Fruit fly (Drosophila melanogaster) whole organism, embryonic: ENCODE results near the gene CG42512.

Experiments
- Atf6 ChIP-seq: fragments of 200-800 bp; sonication (Bioruptor generic); IDR thresholded peaks from 2 replicates; pipeline ENCODE4 v1.3.6; 2022; ENCODE audit warnings: missing biosample characterization, missing genetic modification characterization
- Blimp-1 ChIP-seq: fragments of 200-800 bp; sonication (Bioruptor generic); optimal IDR thresholded peaks from 3 replicates; lab custom pipeline; 2018; ENCODE audit warnings: missing biosample characterization, missing genetic modification characterization, mild to moderate bottlenecking, moderate library complexity, missing genetic modification reagents
- CG11247 ChIP-seq: fragments of 200-800 bp; sonication (Bioruptor generic); IDR thresholded peaks from 2 replicates; pipeline ENCODE4 v1.3.6; 2022; ENCODE audit warnings: missing biosample characterization, missing genetic modification characterization
- CG11696 ChIP-seq: fragments of 200-800 bp; sonication (Bioruptor generic); IDR thresholded peaks from 2 replicates; pipeline ENCODE4 v1.3.6; 2022; ENCODE audit warnings: missing biosample characterization, missing genetic modification characterization
- CG12299 ChIP-seq: fragments of 200-800 bp; sonication (Bioruptor generic); optimal IDR thresholded peaks from 2 replicates; lab custom pipeline; 2018; ENCODE audit warnings: missing biosample characterization, mild to moderate bottlenecking, missing genetic modification characterization
- CG1233 ChIP-seq: fragments of 200-800 bp; sonication (Bioruptor generic); optimal IDR thresholded peaks from 4 replicates; lab custom pipeline; 2018; ENCODE audit warnings: missing biosample characterization, mild to moderate bottlenecking, missing genetic modification characterization
- CG14710 ChIP-seq: fragments of 200-800 bp; sonication (Bioruptor generic); optimal IDR thresholded peaks from 3 replicates; lab custom pipeline; 2019; ENCODE audit warnings: missing biosample characterization, mild to moderate bottlenecking, missing genetic modification characterization, moderate library complexity
- CG14860 ChIP-seq: fragments of 200-800 bp; sonication (Bioruptor generic); IDR thresholded peaks from 3 replicates; pipeline ENCODE4 v1.3.6; 2022; ENCODE audit warnings: missing biosample characterization, missing genetic modification characterization; ENCODE audit not compliant: partially characterized antibody
- CG15269 ChIP-seq: fragments of 200-800 bp; sonication (Bioruptor generic); optimal IDR thresholded peaks from 2 replicates; lab custom pipeline; 2018; ENCODE audit warnings: missing biosample characterization, mild to moderate bottlenecking, missing genetic modification characterization, moderate library complexity
- CG17361 ChIP-seq: fragments of 200-800 bp; sonication (Bioruptor generic); IDR thresholded peaks from 3 replicates; pipeline ENCODE4 v1.3.6; 2022; ENCODE audit warnings: missing biosample characterization, missing genetic modification characterization
- CG1792 ChIP-seq: fragments of 200-800 bp; sonication (Bioruptor generic); optimal IDR thresholded peaks from 2 replicates; lab custom pipeline; 2016; ENCODE audit warnings: missing biosample characterization, missing genetic modification characterization
- CG30403 ChIP-seq: fragments of 200-800 bp; sonication (Bioruptor generic); optimal IDR thresholded peaks from 3 replicates; lab custom pipeline; 2016; ENCODE audit warnings: missing biosample characterization, missing genetic modification characterization
- CG31224 ChIP-seq: fragments of 200-800 bp; sonication (Bioruptor generic); IDR thresholded peaks from 2 replicates; pipeline ENCODE4 v1.3.6; 2022; ENCODE audit warnings: missing biosample characterization, missing genetic modification characterization
- CG31441 ChIP-seq: fragments of 200-800 bp; sonication (Bioruptor generic); IDR thresholded peaks from 2 replicates; pipeline ENCODE4 v1.3.6; 2022; ENCODE audit warnings: missing biosample characterization, missing genetic modification characterization
- CG4328 ChIP-seq: fragments of 200-800 bp; sonication (Bioruptor generic); optimal IDR thresholded peaks from 3 replicates; lab custom pipeline; 2017; ENCODE audit warnings: missing biosample characterization, missing genetic modification reagents, missing genetic modification characterization
- CG4404 ChIP-seq: fragments of 200-800 bp; sonication (Bioruptor generic); IDR thresholded peaks from 2 replicates; pipeline ENCODE4 v1.3.6; 2022; ENCODE audit warnings: missing biosample characterization, missing genetic modification characterization
- CG4707 ChIP-seq: fragments of 200-800 bp; sonication (Bioruptor generic); optimal IDR thresholded peaks from 2 replicates; lab custom pipeline; 2018; ENCODE audit warnings: missing biosample characterization, mild to moderate bottlenecking, missing genetic modification characterization, moderate library complexity
- CG6175 ChIP-seq: fragments of 200-800 bp; sonication (Bioruptor generic); IDR thresholded peaks from 3 replicates; pipeline ENCODE4 v1.3.6; 2022; ENCODE audit warnings: missing biosample characterization, missing genetic modification characterization
- CG6854 ChIP-seq: fragments of 200-800 bp; sonication (Bioruptor generic); optimal IDR thresholded peaks from 3 replicates; lab custom pipeline; 2017; ENCODE audit warnings: missing biosample characterization, mild to moderate bottlenecking, missing genetic modification characterization
- CG7556 ChIP-seq: fragments of 200-800 bp; sonication (Bioruptor generic); optimal IDR thresholded peaks from 2 replicates; lab custom pipeline; 2017; ENCODE audit warnings: missing biosample characterization, mild to moderate bottlenecking, missing genetic modification characterization
- CG8089 ChIP-seq: fragments of 200-800 bp; sonication (Bioruptor generic); optimal IDR thresholded peaks from 3 replicates; lab custom pipeline; 2016; ENCODE audit warnings: missing biosample characterization, missing genetic modification characterization
- CG8944 ChIP-seq: fragments of 200-800 bp; sonication (Bioruptor generic); optimal IDR thresholded peaks from 3 replicates; lab custom pipeline; 2016; ENCODE audit warnings: missing biosample characterization, missing genetic modification characterization
- CG9215 ChIP-seq: fragments of 200-800 bp; sonication (Bioruptor generic); IDR thresholded peaks from 2 replicates; pipeline ENCODE4 v1.3.6; 2022; ENCODE audit warnings: missing biosample characterization, missing genetic modification characterization
- Camta ChIP-seq: fragments of 200-800 bp; sonication (Bioruptor generic); optimal IDR thresholded peaks from 2 replicates; lab custom pipeline; 2016; ENCODE audit warnings: missing biosample characterization, missing genetic modification characterization
- Dbx ChIP-seq: fragments of 200-800 bp; sonication (Bioruptor generic); IDR thresholded peaks from 3 replicates; pipeline ENCODE4 v1.3.6; 2022; ENCODE audit warnings: missing biosample characterization, missing genetic modification characterization
- Dfd ChIP-seq, 2 experiments: fragments of >200 bp; optimal IDR thresholded peaks; 2 replicates each; lab custom pipeline; 2017; ENCODE audit warnings: missing biosample characterization in 2 of 2, missing genetic modification characterization in 2 of 2
- Doc3 ChIP-seq: fragments of 200-800 bp; sonication (Bioruptor generic); IDR thresholded peaks from 3 replicates; pipeline ENCODE4 v1.3.6; 2022; ENCODE audit warnings: missing biosample characterization, missing genetic modification characterization; ENCODE audit not compliant: partially characterized antibody
- Drgx ChIP-seq: fragments of 200-800 bp; sonication (Bioruptor generic); IDR thresholded peaks from 2 replicates; pipeline ENCODE4 v1.3.6; 2022; ENCODE audit warnings: missing biosample characterization, missing genetic modification characterization
- Fer1 ChIP-seq: fragments of 200-800 bp; sonication (Bioruptor generic); optimal IDR thresholded peaks from 2 replicates; lab custom pipeline; 2017; ENCODE audit warnings: missing biosample characterization, mild to moderate bottlenecking, missing genetic modification characterization
- GATAe ChIP-seq: fragments of 200-800 bp; sonication (Bioruptor generic); conservative IDR thresholded peaks from 2 replicates; pipeline ENCODE4 v1.3.6; 2022; ENCODE audit warnings: missing biosample characterization, missing genetic modification characterization
- Gug ChIP-seq: fragments of 200-800 bp; sonication (Bioruptor generic); IDR thresholded peaks from 4 replicates; pipeline ENCODE4 v1.3.6; 2022; ENCODE audit warnings: missing biosample characterization, missing genetic modification characterization
- H2.0 ChIP-seq: fragments of 200-800 bp; sonication (Bioruptor generic); IDR thresholded peaks from 2 replicates; pipeline ENCODE4 v1.3.6; 2022; ENCODE audit warnings: missing biosample characterization, missing genetic modification characterization
- Hr39 ChIP-seq: fragments of >200 bp; optimal IDR thresholded peaks from 2 replicates; lab custom pipeline; 2017
- MESR4 ChIP-seq: fragments of 200-800 bp; sonication (Bioruptor generic); optimal IDR thresholded peaks from 2 replicates; lab custom pipeline; 2018; ENCODE audit warnings: missing biosample characterization, mild to moderate bottlenecking, missing genetic modification characterization, moderate library complexity
- Max ChIP-seq: fragments of 200-800 bp; sonication (Bioruptor generic); optimal IDR thresholded peaks from 2 replicates; lab custom pipeline; 2016; ENCODE audit warnings: missing biosample characterization, mild to moderate bottlenecking, missing genetic modification characterization
- Neu2 ChIP-seq: fragments of 200-800 bp; sonication (Bioruptor generic); optimal IDR thresholded peaks from 3 replicates; lab custom pipeline; 2016; ENCODE audit warnings: missing biosample characterization, missing genetic modification characterization, borderline replicate concordance
- Oaz ChIP-seq: fragments of 200-800 bp; sonication (Bioruptor generic); IDR thresholded peaks from 2 replicates; pipeline ENCODE4 v1.3.6; 2022; ENCODE audit warnings: missing biosample characterization, missing genetic modification characterization
- Tbp ChIP-seq: fragments of >200 bp; optimal IDR thresholded peaks from 2 replicates; lab custom pipeline; 2018; ENCODE audit warnings: missing biosample characterization, missing genetic modification characterization
- Trl ChIP-seq, 3 experiments: fragments of >200 bp in 2 of 3; fragments of 200-800 bp in 1 of 3; sonication (Bioruptor generic) in 1 of 3; optimal IDR thresholded peaks; 2 replicates in 1 of 3; 3 replicates in 2 of 3; lab custom pipeline; 2016 to 2017; ENCODE audit warnings: missing biosample characterization in 1 of 3, missing genetic modification characterization in 1 of 3
- abd-A ChIP-seq: fragments of 200-800 bp; sonication (Bioruptor generic); optimal IDR thresholded peaks from 3 replicates; lab custom pipeline; 2019; ENCODE audit warnings: missing biosample characterization, mild to moderate bottlenecking, missing genetic modification characterization, moderate library complexity
- cad ChIP-seq: fragments of >200 bp; optimal IDR thresholded peaks from 2 replicates; lab custom pipeline; 2017; ENCODE audit warnings: missing biosample characterization, missing genetic modification characterization
- croc ChIP-seq: fragments of 200-800 bp; sonication (Bioruptor generic); conservative IDR thresholded peaks from 3 replicates; pipeline ENCODE4 v1.3.6; 2022; ENCODE audit warnings: missing biosample characterization, missing genetic modification characterization
- dm ChIP-seq: fragments of 200-800 bp; sonication (Bioruptor generic); optimal IDR thresholded peaks from 3 replicates; lab custom pipeline; 2016; ENCODE audit warnings: missing biosample characterization, missing genetic modification characterization
- gro ChIP-seq: fragments of 200-800 bp; sonication (Bioruptor generic); optimal IDR thresholded peaks from 2 replicates; lab custom pipeline; 2016; ENCODE audit warnings: missing biosample characterization, missing genetic modification characterization
- mld ChIP-seq: fragments of 200-800 bp; sonication (Bioruptor generic); IDR thresholded peaks from 3 replicates; pipeline ENCODE4 v1.3.6; 2022; ENCODE audit warnings: missing biosample characterization, missing genetic modification characterization; ENCODE audit not compliant: partially characterized antibody
- onecut ChIP-seq: fragments of 200-800 bp; sonication (Bioruptor generic); IDR thresholded peaks from 2 replicates; pipeline ENCODE4 v1.3.6; 2022; ENCODE audit warnings: missing biosample characterization, missing genetic modification characterization
- row ChIP-seq: fragments of 200-800 bp; sonication (Bioruptor generic); IDR thresholded peaks from 3 replicates; pipeline ENCODE4 v1.3.6; 2022; ENCODE audit warnings: missing biosample characterization, missing genetic modification characterization
- sqz ChIP-seq: fragments of 200-800 bp; sonication (Bioruptor generic); optimal IDR thresholded peaks from 3 replicates; lab custom pipeline; 2018; ENCODE audit warnings: missing biosample characterization, mild to moderate bottlenecking, missing genetic modification characterization
- twi ChIP-seq: fragments of 200-800 bp; optimal IDR thresholded peaks from 2 replicates; lab custom pipeline; 2019; ENCODE audit warnings: missing biosample characterization, mild to moderate bottlenecking, missing genetic modification characterization, moderate library complexity
- unc-4 ChIP-seq: fragments of 200-800 bp; sonication (Bioruptor generic); IDR thresholded peaks from 2 replicates; pipeline ENCODE4 v1.3.6; 2022; ENCODE audit warnings: missing biosample characterization, missing genetic modification characterization; ENCODE audit not compliant: partially characterized antibody
- usp ChIP-seq: fragments of >200 bp; optimal IDR thresholded peaks from 2 replicates; lab custom pipeline; 2017; ENCODE audit warnings: missing biosample characterization, missing genetic modification characterization
- zfh1 ChIP-seq: fragments of 200-800 bp; sonication (Bioruptor generic); IDR thresholded peaks from 3 replicates; pipeline ENCODE4 v1.3.6; 2022; ENCODE audit warnings: missing biosample characterization, missing genetic modification characterization

The CG42512 gene

dm6 chrX:16691440-16691839 lies 40.3 kb downstream of the CG42512 start (continued):
- TF ChIP-seq Atf6 (GFP tag; lab: Robert Waterston, UW) (peak; percentile 66; the same call in 1 of the 2 replicates), CG17361 (GFP tag; lab: Robert Waterston, UW) (peak; percentile 85), mld (GFP tag; lab: Robert Waterston, UW) (no peak), H2.0 (peak; percentile 92), Tbp (GFP tag; lab: Kevin White, UChicago) (no peak), sqz (GFP tag; lab: Kevin White, UChicago) (peak; percentile 56), unc-4 (GFP tag; lab: Robert Waterston, UW) (no peak), CG31441 (GFP tag; lab: Robert Waterston, UW) (peak; percentile 86), MESR4 (GFP tag; lab: Kevin White, UChicago) (peak; percentile 23), CG4707 (GFP tag; lab: Kevin White, UChicago) (peak; percentile 84), Max (peak; percentile 56), Gug (GFP tag; lab: Robert Waterston, UW) (peak; percentile 85), cad (GFP tag; lab: Kevin White, UChicago) (no peak), CG31224 (GFP tag; lab: Robert Waterston, UW) (peak; percentile 55), CG4404 (GFP tag; lab: Robert Waterston, UW) (peak; percentile 67), CG30403 (GFP tag; lab: Kevin White, UChicago) (peak; percentile 83), GATAe (no peak), Hr39 (lab: Kevin White, UChicago) (no peak), Fer1 (GFP tag; lab: Kevin White, UChicago) (peak; percentile 65), CG12299 (tag; lab: Kevin White, UChicago) (peak; percentile 42), Dfd (GFP tag; optimal IDR thresholded peaks at IDR 0.05; lab: Kevin White, UChicago) (no peak), Blimp-1 (GFP tag; lab: Kevin White, UChicago) (peak; percentile 82), Camta (GFP tag; lab: Kevin White, UChicago) (peak; percentile 80), dm (GFP tag; lab: Kevin White, UChicago) (peak; percentile 36), twi (tag; lab: Kevin White, UChicago) (peak; percentile 68), CG8089 (peak; percentile 74), Oaz (GFP tag; lab: Robert Waterston, UW) (peak; percentile 70), CG1233 (GFP tag; lab: Kevin White, UChicago) (peak; percentile 77), CG6175 (GFP tag; lab: Robert Waterston, UW) (no peak), gro (GFP tag; lab: Kevin White, UChicago) (peak; percentile 32), CG8944 (peak; percentile 84), CG14860 (GFP tag; lab: Robert Waterston, UW) (no peak), CG15269 (tag; lab: Kevin White, UChicago) (peak; percentile 82), row (GFP tag; lab: Robert Waterston, UW) (peak; percentile 88), Neu2 (GFP tag; lab: Kevin White, UChicago) (no peak), onecut (GFP tag; lab: Robert Waterston, UW) (peak; percentile 84), zfh1 (GFP tag; lab: Robert Waterston, UW) (peak; percentile 94), Drgx (GFP tag; lab: Robert Waterston, UW) (peak; percentile 90), CG11696 (GFP tag; lab: Robert Waterston, UW) (peak; percentile 97), CG4328 (GFP tag; lab: Kevin White, UChicago) (peak; percentile 15), Trl (optimal IDR thresholded peaks at IDR 0.05; lab: Kevin White, UChicago) (no peak), Trl (GFP tag; optimal IDR thresholded peaks at IDR 0.05; lab: Kevin White, UChicago) (peak; percentile 90), usp (GFP tag; lab: Kevin White, UChicago) (no peak), CG6854 (peak; percentile 18), croc (peak; percentile 83), CG7556 (GFP tag; lab: Kevin White, UChicago) (peak; percentile 64), abd-A (tag; lab: Kevin White, UChicago) (peak; percentile 22), CG14710 (tag; lab: Kevin White, UChicago) (peak; percentile 83), CG11247 (GFP tag; lab: Robert Waterston, UW) (peak; percentile 76), CG9215 (GFP tag; lab: Robert Waterston, UW) (peak; percentile 65), Doc3 (GFP tag; lab: Robert Waterston, UW) (no peak), Dbx (GFP tag; lab: Robert Waterston, UW) (no peak), CG1792 (peak; percentile 75)
